Worm (Caenorhabditis elegans) whole organism, L1 larva: ENCODE data around the gene R04E5.7.

Experiments
- C04F5.9 ChIP-seq: sonication (generic microtip); optimal IDR thresholded peaks from 2 replicates; lab custom pipeline; 2016; ENCODE audit warnings: missing genetic modification characterization, missing compliant biosample characterization
- Y116A8C.19 ChIP-seq: sonication (generic microtip); optimal IDR thresholded peaks from 2 replicates; lab custom pipeline; 2016; ENCODE audit warnings: missing compliant biosample characterization, missing genetic modification characterization, borderline replicate concordance
- aha-1 ChIP-seq: fragments of 150-350 bp; optimal IDR thresholded peaks from 2 replicates; lab custom pipeline; 2014; ENCODE audit warnings: missing biosample characterization, missing genetic modification characterization
- ceh-8 ChIP-seq: fragments of 200-800 bp; sonication (Bioruptor generic); optimal IDR thresholded peaks from 2 replicates; lab custom pipeline; 2018; ENCODE audit warnings: mild to moderate bottlenecking, missing genetic modification characterization, moderate library complexity, missing compliant biosample characterization
- ceh-82 ChIP-seq, 3 experiments: fragments of 150-350 bp in 1 of 3; sonication (generic microtip) in 2 of 3; optimal IDR thresholded peaks; 2 replicates each; lab custom pipeline; 2014 to 2017; ENCODE audit warnings: missing biosample characterization in 3 of 3, missing genetic modification characterization in 3 of 3
- ceh-88 ChIP-seq: fragments of 200-800 bp; sonication (Bioruptor generic); IDR thresholded peaks from 2 replicates; pipeline ENCODE4 v1.3.6; 2022; ENCODE audit warnings: missing genetic modification characterization, missing compliant biosample characterization
- ces-1 ChIP-seq: fragments of 150-350 bp; optimal IDR thresholded peaks from 2 replicates; lab custom pipeline; 2014; ENCODE audit warnings: missing biosample characterization, missing genetic modification reagents, missing genetic modification characterization
- dsc-1 ChIP-seq: sonication (generic microtip); optimal IDR thresholded peaks from 2 replicates; lab custom pipeline; 2016; ENCODE audit warnings: mild to moderate bottlenecking, missing genetic modification characterization, missing compliant biosample characterization
- efl-1 ChIP-seq, 4 experiments: fragments of 150-350 bp; optimal IDR thresholded peaks in 3 of 4; peaks in 1 of 4; 1 replicate in 1 of 4; 2 replicates in 3 of 4; lab custom pipeline; 2014; ENCODE audit warnings: missing biosample characterization in 2 of 4, missing genetic modification characterization in 2 of 4, missing genetic modification reagents in 2 of 4
- efl-3 ChIP-seq: fragments of 200-800 bp; sonication (Bioruptor generic); optimal IDR thresholded peaks from 2 replicates; lab custom pipeline; 2018; ENCODE audit warnings: mild to moderate bottlenecking, missing genetic modification characterization, missing compliant biosample characterization
- egl-13 ChIP-seq: sonication (generic microtip); optimal IDR thresholded peaks from 2 replicates; lab custom pipeline; 2016; ENCODE audit warnings: missing genotype, missing genetic modification reagents, missing genetic modification characterization, missing compliant biosample characterization
- egl-27 ChIP-seq, 2 experiments: fragments of 150-350 bp in 1 of 2; sonication (generic microtip); optimal IDR thresholded peaks; 3 replicates each; lab custom pipeline; 2017 to 2018; ENCODE audit warnings: missing biosample characterization in 2 of 2, missing genetic modification characterization in 2 of 2, missing genetic modification reagents in 2 of 2
- fkh-10 ChIP-seq: sonication (generic microtip); optimal IDR thresholded peaks from 2 replicates; lab custom pipeline; 2017; ENCODE audit warnings: missing biosample characterization, missing genetic modification reagents, missing genetic modification characterization
- fkh-4 ChIP-seq: sonication (generic microtip); optimal IDR thresholded peaks from 2 replicates; lab custom pipeline; 2016; ENCODE audit warnings: missing compliant biosample characterization, missing genetic modification characterization, borderline replicate concordance
- fkh-8 ChIP-seq: sonication (generic microtip); optimal IDR thresholded peaks from 2 replicates; lab custom pipeline; 2016; ENCODE audit warnings: mild to moderate bottlenecking, missing genetic modification characterization, missing compliant biosample characterization
- fos-1 ChIP-seq: fragments of 150-350 bp; optimal IDR thresholded peaks from 2 replicates; lab custom pipeline; 2014; ENCODE audit warnings: missing biosample characterization, missing genetic modification characterization
- grh-1 ChIP-seq: fragments of 200-800 bp; sonication (Bioruptor generic); IDR thresholded peaks from 2 replicates; pipeline ENCODE4 v1.3.6; 2022; ENCODE audit warnings: missing genetic modification reagents, missing genetic modification characterization, missing compliant biosample characterization
- irx-1 ChIP-seq: sonication (generic microtip); optimal IDR thresholded peaks from 2 replicates; lab custom pipeline; 2016; ENCODE audit warnings: missing genetic modification characterization, missing compliant biosample characterization
- isw-1 ChIP-seq: fragments of 200-800 bp; sonication (Bioruptor generic); IDR thresholded peaks from 2 replicates; pipeline ENCODE4 v1.3.6; 2022; ENCODE audit warnings: missing genetic modification characterization, missing compliant biosample characterization
- jun-1 ChIP-seq: fragments of 150-350 bp; optimal IDR thresholded peaks from 2 replicates; lab custom pipeline; 2014; ENCODE audit warnings: missing biosample characterization, missing genetic modification reagents, missing genetic modification characterization
- lin-13 ChIP-seq: fragments of 150-350 bp; optimal IDR thresholded peaks from 2 replicates; lab custom pipeline; 2014; ENCODE audit warnings: missing biosample characterization, missing genetic modification reagents, missing genetic modification characterization
- lin-14 ChIP-seq: fragments of 200-800 bp; sonication (Bioruptor generic); optimal IDR thresholded peaks from 2 replicates; lab custom pipeline; 2018; ENCODE audit warnings: mild to moderate bottlenecking, missing genetic modification characterization, moderate library complexity, missing compliant biosample characterization
- lin-15B ChIP-seq: fragments of 150-350 bp; sonication (generic microtip); optimal IDR thresholded peaks from 3 replicates; lab custom pipeline; 2014; ENCODE audit warnings: missing biosample characterization, missing genetic modification characterization
- lsy-2 ChIP-seq, 2 experiments: fragments of 150-350 bp; optimal IDR thresholded peaks; 2 replicates each; lab custom pipeline; 2014; ENCODE audit warnings: missing biosample characterization in 2 of 2, missing genetic modification characterization in 2 of 2
- mdl-1 ChIP-seq, 2 experiments: fragments of 150-350 bp; optimal IDR thresholded peaks; 2 replicates each; lab custom pipeline; 2014 to 2017; ENCODE audit warnings: missing biosample characterization in 2 of 2, missing genetic modification characterization in 2 of 2, inconsistent platforms in 1 of 2
- mef-2 ChIP-seq: fragments of 150-350 bp; optimal IDR thresholded peaks from 2 replicates; lab custom pipeline; 2014; ENCODE audit warnings: missing biosample characterization, missing genetic modification characterization
- nhr-12 ChIP-seq: sonication (generic microtip); optimal IDR thresholded peaks from 2 replicates; lab custom pipeline; 2017; ENCODE audit warnings: missing biosample characterization, missing genetic modification characterization
- nhr-20 ChIP-seq: sonication (generic microtip); optimal IDR thresholded peaks from 2 replicates; lab custom pipeline; 2016; ENCODE audit warnings: mild to moderate bottlenecking, missing genetic modification characterization, missing compliant biosample characterization
- nhr-237 ChIP-seq: fragments of 150-350 bp; optimal IDR thresholded peaks from 2 replicates; lab custom pipeline; 2014; ENCODE audit warnings: missing biosample characterization, missing genetic modification characterization
- nhr-28 ChIP-seq: fragments of 150-350 bp; optimal IDR thresholded peaks from 2 replicates; lab custom pipeline; 2014; ENCODE audit warnings: missing biosample characterization, missing genetic modification characterization
- nhr-47 ChIP-seq: sonication (generic microtip); optimal IDR thresholded peaks from 2 replicates; lab custom pipeline; 2016; ENCODE audit warnings: mild to moderate bottlenecking, missing genetic modification characterization, moderate library complexity, missing compliant biosample characterization
- nhr-71 ChIP-seq: sonication (generic microtip); optimal IDR thresholded peaks from 2 replicates; lab custom pipeline; 2016; ENCODE audit warnings: mild to moderate bottlenecking, missing genetic modification characterization, moderate library complexity, missing compliant biosample characterization
- nhr-90 ChIP-seq: sonication (generic microtip); optimal IDR thresholded peaks from 2 replicates; lab custom pipeline; 2016; ENCODE audit warnings: mild to moderate bottlenecking, missing genetic modification characterization, missing compliant biosample characterization; ENCODE audit not compliant: poor library complexity
- rnt-1 ChIP-seq: sonication (generic microtip); optimal IDR thresholded peaks from 2 replicates; lab custom pipeline; 2016; ENCODE audit warnings: mild to moderate bottlenecking, missing genetic modification characterization, moderate library complexity, missing compliant biosample characterization
- snpc-4 ChIP-seq: fragments of 150-350 bp; optimal IDR thresholded peaks from 2 replicates; lab custom pipeline; 2014; ENCODE audit warnings: missing biosample characterization, missing genetic modification characterization
- snu-23 ChIP-seq: sonication (generic microtip); optimal IDR thresholded peaks from 2 replicates; lab custom pipeline; 2016; ENCODE audit warnings: missing genetic modification characterization, missing compliant biosample characterization
- sox-4 ChIP-seq: sonication (generic microtip); optimal IDR thresholded peaks from 2 replicates; lab custom pipeline; 2016; ENCODE audit warnings: missing genetic modification characterization, missing compliant biosample characterization
- sptf-1 ChIP-seq: fragments of 150-350 bp; optimal IDR thresholded peaks from 2 replicates; lab custom pipeline; 2014; ENCODE audit warnings: missing biosample characterization, missing genetic modification characterization
- swsn-7 ChIP-seq: sonication (generic microtip); optimal IDR thresholded peaks from 2 replicates; lab custom pipeline; 2016; ENCODE audit warnings: missing genetic modification characterization, missing compliant biosample characterization
- tbx-2 ChIP-seq: sonication (generic microtip); optimal IDR thresholded peaks from 2 replicates; lab custom pipeline; 2016; ENCODE audit warnings: missing genetic modification characterization, missing compliant biosample characterization
- tlp-1 ChIP-seq: fragments of 150-350 bp; optimal IDR thresholded peaks from 2 replicates; lab custom pipeline; 2014; ENCODE audit warnings: missing biosample characterization, missing genetic modification characterization
- unc-130 ChIP-seq: fragments of 150-350 bp; optimal IDR thresholded peaks from 2 replicates; lab custom pipeline; 2017; ENCODE audit warnings: missing biosample characterization, missing genetic modification characterization, inconsistent platforms
- unc-86 ChIP-seq: sonication (generic microtip); optimal IDR thresholded peaks from 2 replicates; lab custom pipeline; 2016; ENCODE audit warnings: missing genetic modification characterization, missing compliant biosample characterization
- unc-98 ChIP-seq: fragments of 200-800 bp; sonication (Bioruptor generic); IDR thresholded peaks from 2 replicates; pipeline ENCODE4 v1.3.6; 2022; ENCODE audit warnings: missing genetic modification characterization, missing compliant biosample characterization
- vab-15 ChIP-seq: sonication (generic microtip); optimal IDR thresholded peaks from 2 replicates; lab custom pipeline; 2017; ENCODE audit warnings: missing genotype, mild to moderate bottlenecking, missing genetic modification characterization, missing compliant biosample characterization
- xbp-1 ChIP-seq: sonication (generic microtip); optimal IDR thresholded peaks from 2 replicates; lab custom pipeline; 2016; ENCODE audit warnings: missing genetic modification characterization, missing compliant biosample characterization
- zip-4 ChIP-seq: fragments of 200-800 bp; sonication (Bioruptor generic); optimal IDR thresholded peaks from 2 replicates; lab custom pipeline; 2018; ENCODE audit warnings: mild to moderate bottlenecking, missing genetic modification characterization, moderate library complexity, missing compliant biosample characterization
- ztf-11 ChIP-seq, 2 experiments: sonication (generic microtip); optimal IDR thresholded peaks; 2 replicates each; lab custom pipeline; 2016 to 2017; ENCODE audit warnings: missing genetic modification characterization in 2 of 2, missing biosample characterization in 1 of 2, missing compliant biosample characterization in 1 of 2
- ztf-4 ChIP-seq: fragments of 150-350 bp; optimal IDR thresholded peaks from 2 replicates; lab custom pipeline; 2014; ENCODE audit warnings: missing biosample characterization, missing genetic modification characterization

The R04E5.7 gene

DNA sequence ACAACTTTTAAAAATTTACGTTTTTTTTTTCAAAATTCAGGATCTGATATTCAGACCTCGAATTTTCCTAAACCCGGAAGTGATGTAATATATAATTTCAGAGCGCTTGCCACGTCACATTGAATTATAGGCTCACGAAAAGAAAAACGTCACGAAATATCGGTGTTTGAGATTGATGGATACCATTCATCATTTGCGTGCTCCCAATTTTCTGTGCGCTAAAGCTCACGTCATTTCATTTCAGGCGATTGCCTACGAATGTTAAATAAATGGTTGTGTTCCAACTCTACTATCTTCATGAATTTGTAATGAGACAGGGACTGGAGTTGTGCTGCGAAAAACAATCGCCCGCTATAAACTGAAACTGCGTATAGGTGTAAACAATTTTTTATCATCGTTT, 11.7 kb upstream of the R04E5.7 start:
- TF ChIP-seq snpc-4 (tag; lab: Kevin White, UChicago) = no peak
- TF ChIP-seq grh-1 (GFP tag; lab: Robert Waterston, UW) = no peak
- TF ChIP-seq nhr-12 = no peak
- TF ChIP-seq zip-4 (GFP tag; lab: Kevin White, UChicago) = no peak
- no peak for TF ChIP-seq vab-15 (tag; lab: Kevin White, UChicago)
- TF ChIP-seq tlp-1 (tag; lab: Kevin White, UChicago) = no peak
- TF ChIP-seq C04F5.9 = no peak

- TF ChIP-seq ceh-8 (GFP tag; lab: Kevin White, UChicago) = no peak
- TF ChIP-seq snpc-4 (tag; lab: Kevin White, UChicago) = peak; percentile 31
- no peak for TF ChIP-seq nhr-90 (tag; lab: Kevin White, UChicago)
- TF ChIP-seq grh-1 (GFP tag; lab: Robert Waterston, UW) = no peak
- TF ChIP-seq rnt-1 (tag; lab: Kevin White, UChicago) = no peak
- peak; percentile 91 for TF ChIP-seq lin-14 (GFP tag; lab: Kevin White, UChicago)
- TF ChIP-seq nhr-12 = no peak
- TF ChIP-seq tbx-2 (tag; lab: Kevin White, UChicago) = peak; percentile 16
- no peak for TF ChIP-seq mef-2
- TF ChIP-seq sptf-1 = no peak
- TF ChIP-seq dsc-1 (tag; lab: Kevin White, UChicago) = peak; percentile 21
- TF ChIP-seq aha-1 (tag; lab: Kevin White, UChicago) = no peak
- peak in 1 of 2 experiments; percentile 32 for TF ChIP-seq ztf-11 (tag; optimal IDR thresholded peaks at IDR 0.05; lab: Kevin White, UChicago)
- TF ChIP-seq egl-27 (tag; optimal IDR thresholded peaks at IDR 0.05; lab: Kevin White, UChicago) = no peak
- no peak for TF ChIP-seq nhr-28
- TF ChIP-seq egl-13 = peak; percentile 57
- no peak for TF ChIP-seq nhr-237 (tag; lab: Kevin White, UChicago)
- peak; percentile 91 for TF ChIP-seq fkh-8 (tag; lab: Kevin White, UChicago)
- TF ChIP-seq jun-1 (tag; lab: Kevin White, UChicago) = peak; percentile 31
- no peak for TF ChIP-seq fos-1 (tag; lab: Kevin White, UChicago)
- TF ChIP-seq zip-4 (GFP tag; lab: Kevin White, UChicago) = no peak
- no peak for TF ChIP-seq ces-1 (GFP tag; lab: Kevin White, UChicago)
- TF ChIP-seq ceh-88 (GFP tag; lab: Robert Waterston, UW) = no peak
- no peak for TF ChIP-seq unc-98 (GFP tag; lab: Robert Waterston, UW)
- TF ChIP-seq unc-86 (tag; lab: Kevin White, UChicago) = peak; percentile 35
- TF ChIP-seq xbp-1 (tag; lab: Kevin White, UChicago) = peak; percentile 0
- no peak for TF ChIP-seq efl-3 (GFP tag; lab: Kevin White, UChicago)
- peak in 1 of 3 experiments; percentile 63 for TF ChIP-seq ceh-82 (tag; optimal IDR thresholded peaks at IDR 0.05; lab: Kevin White, UChicago)
- 0 out of 2 replicates have a peak, but pooled peaks have one; percentile 4 for TF ChIP-seq isw-1
- no peak for TF ChIP-seq ztf-4 (tag; lab: Kevin White, UChicago)
- TF ChIP-seq lin-13 (GFP tag; lab: Kevin White, UChicago) = no peak
- TF ChIP-seq lin-15B (tag; lab: Kevin White, UChicago) = no peak
- peak; percentile 20 for TF ChIP-seq snu-23 (GFP tag; lab: Kevin White, UChicago)
- TF ChIP-seq nhr-47 = peak; percentile 72
- TF ChIP-seq mdl-1 (tag; optimal IDR thresholded peaks at IDR 0.05; lab: Kevin White, UChicago) = peak in 1 of 2 experiments; percentile 25
- TF ChIP-seq irx-1 = no peak
- TF ChIP-seq fkh-4 (tag; lab: Kevin White, UChicago) = no peak
- peak; percentile 21 for TF ChIP-seq nhr-20
- no peak for TF ChIP-seq unc-130 (tag; lab: Kevin White, UChicago)
- TF ChIP-seq nhr-71 (tag; lab: Kevin White, UChicago) = peak; percentile 57
- TF ChIP-seq fkh-10 (GFP tag; lab: Kevin White, UChicago) = peak; percentile 52
- TF ChIP-seq efl-1 (optimal IDR thresholded peaks at IDR 0.05; lab: Kevin White, UChicago) = peak in 1 of 2 experiments; percentile 30
- no peak for TF ChIP-seq efl-1 (GFP tag; optimal IDR thresholded peaks at IDR 0.05 in 1 of 2; lab: Kevin White, UChicago)
- TF ChIP-seq lsy-2 (tag; optimal IDR thresholded peaks at IDR 0.05; lab: Kevin White, UChicago) = peak; percentile 4 to 25
- TF ChIP-seq swsn-7 (tag; lab: Kevin White, UChicago) = peak; percentile 45
- peak; percentile 20 for TF ChIP-seq sox-4 (tag; lab: Kevin White, UChicago)
- no peak for TF ChIP-seq Y116A8C.19
Measured at ce11 chrX:8806070-8806799, 9.2 kb upstream of the R04E5.7 start, which contains the start of gene R04E5.8. Gene R04E5.8, minus strand, starts transcription at chrX:8806120.
